Fruit fly (Drosophila melanogaster) Kc167 (cell line): ENCODE data around the gene CG6865.

Source experiments
- Myc ChIP-seq: fragments of >200 bp; optimal IDR thresholded peaks from 2 replicates; lab custom pipeline; 2017; ENCODE audit warnings: missing external identifiers
- Sin3A ChIP-seq: fragments of >200 bp; optimal IDR thresholded peaks from 2 replicates; lab custom pipeline; 2018; ENCODE audit warnings: missing external identifiers
- h ChIP-seq: fragments of >200 bp; optimal IDR thresholded peaks from 3 replicates; lab custom pipeline; 2018; ENCODE audit warnings: missing external identifiers
- insv ChIP-seq: fragments of >200 bp; optimal IDR thresholded peaks from 3 replicates; lab custom pipeline; 2018; ENCODE audit warnings: missing external identifiers
- ttk ChIP-seq: sonication (Bioruptor generic); optimal IDR thresholded peaks from 2 replicates; lab custom pipeline; 2017; ENCODE audit warnings: missing external identifiers

DNA sequence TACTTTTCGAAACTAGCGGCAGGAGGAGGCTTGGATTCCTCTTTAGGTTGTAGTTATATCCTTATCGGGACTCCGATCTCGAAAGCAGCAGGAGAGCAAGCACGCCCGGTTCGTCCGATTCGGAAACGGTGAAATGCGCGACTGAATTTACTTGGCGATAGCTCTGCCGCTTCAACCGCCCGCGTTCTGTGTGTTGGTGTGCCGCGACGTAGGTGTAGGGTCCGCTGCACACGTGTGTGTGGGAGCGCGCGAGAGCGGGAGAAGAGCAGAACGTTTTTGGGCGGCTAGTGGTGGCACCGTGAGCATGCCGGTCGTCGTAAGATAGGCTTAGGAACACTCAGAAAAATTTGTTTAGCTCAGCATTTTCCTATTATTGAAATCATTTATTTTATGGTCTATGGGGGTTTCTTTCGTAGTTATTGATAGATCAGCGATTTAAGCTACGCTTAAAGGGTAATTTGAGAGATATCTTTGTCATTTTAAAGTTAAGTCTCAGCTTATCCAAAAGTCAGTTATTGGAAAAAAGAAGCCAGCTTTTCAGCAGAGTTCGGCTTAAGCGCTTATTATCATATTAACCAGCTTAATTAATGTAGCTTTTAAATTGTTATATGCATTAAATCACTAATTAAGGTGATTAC is 23.0 kb upstream of the CG6865 start:
- TF ChIP-seq Sin3A (lab: Kevin White, UChicago) = no peak
- TF ChIP-seq ttk (lab: Kevin White, UChicago) = no peak
- no peak for TF ChIP-seq Myc
- TF ChIP-seq h (lab: Kevin White, UChicago) = no peak
- no peak for TF ChIP-seq insv (lab: Kevin White, UChicago)
